Fruit fly (Drosophila melanogaster): ENCODE measurements around the gene p115.

- no peak for TF ChIP-seq Snoo (tag; optimal IDR thresholded peaks at IDR 0.05)
- no peak for TF ChIP-seq CG13204 (GFP tag; optimal IDR thresholded peaks at IDR 0.05)
Measured at dm6 chrX:7881579-7881978, 12.3 kb upstream of the p115 start, which contains the start of gene Ir7e.
